Fruit fly (Drosophila melanogaster): Measurements from ENCODE around the gene CG5399.

The CG5399 gene

DNA sequence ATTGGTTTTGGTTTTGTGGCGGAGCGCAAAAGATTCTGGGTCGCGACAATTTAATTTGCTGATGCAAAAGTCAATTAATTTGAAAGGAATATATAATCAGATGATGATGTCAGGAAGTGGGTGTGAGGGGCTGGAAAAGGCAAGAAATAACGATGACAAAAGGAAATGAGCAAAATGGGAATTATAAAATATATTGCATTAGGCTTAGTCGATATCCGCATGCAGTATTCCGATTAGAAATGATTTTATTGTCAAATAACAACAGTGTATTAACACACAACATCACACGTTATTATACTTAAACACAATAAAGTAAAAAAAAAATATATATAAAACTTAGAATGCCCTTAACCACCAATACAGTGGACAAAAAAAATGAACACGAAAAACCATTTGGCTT, 36.4 kb downstream of the CG5399 start, which contains the start of gene CG34274:
CG34274 (plus strand) TSS at position 301 of the 400 bp plus-strand sequence.
- no peak for TF ChIP-seq Hr39 (GFP tag; optimal IDR thresholded peaks at IDR 0.05)
- TF ChIP-seq Ets96B (tag; optimal IDR thresholded peaks at IDR 0.05) = no peak
- TF ChIP-seq CG8319 (GFP tag; optimal IDR thresholded peaks at IDR 0.05) = no peak
- TF ChIP-seq Hr38 (GFP tag; optimal IDR thresholded peaks at IDR 0.05) = no peak
- TF ChIP-seq CG15336 (GFP tag; IDR thresholded peaks at IDR 0.05) = no peak
- TF ChIP-seq CG9139 (GFP tag; optimal IDR thresholded peaks at IDR 0.05) = no peak
- no peak for TF ChIP-seq CG6854 (GFP tag; optimal IDR thresholded peaks at IDR 0.05)
- no peak for TF ChIP-seq dsx (GFP tag; optimal IDR thresholded peaks at IDR 0.05; ENCODE audit: poor library complexity, severe bottlenecking)

dm6 chr3R:15744354-15744753, 49.3 kb downstream of the CG5399 start, which contains the start of gene CG4520:
Gene CG4520, plus strand, starts transcription at chr3R:15744654.
- TF ChIP-seq CG4318 (GFP tag; optimal IDR thresholded peaks at IDR 0.05) (no peak), Met (GFP tag; optimal IDR thresholded peaks at IDR 0.05) (no peak), CG3919 (GFP tag; optimal IDR thresholded peaks at IDR 0.05) (no peak), Lpt (GFP tag; optimal IDR thresholded peaks at IDR 0.05) (no peak), CG34406 (GFP tag; optimal IDR thresholded peaks at IDR 0.05) (no peak), CG8319 (GFP tag; optimal IDR thresholded peaks at IDR 0.05) (no peak), Sox15 (GFP tag; optimal IDR thresholded peaks at IDR 0.05) (no peak), dac (GFP tag; optimal IDR thresholded peaks at IDR 0.05) (no peak), pdm3 (GFP tag; optimal IDR thresholded peaks at IDR 0.05) (no peak), esn (GFP tag; optimal IDR thresholded peaks at IDR 0.05) (no peak)
